Worm (Caenorhabditis elegans) whole organism, L4/young adult: ENCODE results near the gene sre-50.

Experiments used
- dao-5 ChIP-seq: sonication (generic microtip); optimal IDR thresholded peaks from 2 replicates; lab custom pipeline; 2016; ENCODE audit warnings: missing genotype, missing genetic modification characterization, moderate library complexity, missing compliant biosample characterization
- him-1 ChIP-seq: sonication (generic microtip); optimal IDR thresholded peaks from 2 replicates; lab custom pipeline; 2016; ENCODE audit warnings: missing genotype, missing genetic modification reagents, missing genetic modification characterization, missing compliant biosample characterization

DNA sequence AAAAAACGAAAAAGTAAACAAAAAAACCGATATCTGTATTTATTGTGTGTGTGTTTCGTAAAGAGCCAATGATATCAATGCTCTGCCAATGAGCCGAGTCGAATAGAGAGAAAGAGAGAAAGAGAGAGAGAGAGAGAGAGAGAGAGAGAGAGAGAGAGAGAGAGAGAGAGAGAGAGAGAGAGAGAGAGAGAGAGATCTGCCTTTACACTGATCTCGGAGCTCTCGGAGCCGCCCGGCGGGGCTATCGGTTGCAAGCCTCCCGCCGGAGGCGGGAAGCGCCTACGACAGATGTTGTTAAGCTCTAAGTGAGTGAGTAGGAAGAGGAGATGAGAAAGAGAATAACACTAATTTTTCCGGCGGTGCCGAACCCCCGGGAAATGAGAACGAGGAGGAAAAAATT lies 34.5 kb upstream of the sre-50 start:
- TF ChIP-seq him-1 (tag; lab: Kevin White, UChicago) (no peak), dao-5 (no peak)
